Worm (Caenorhabditis elegans) whole organism, early embryonic: ENCODE results near the gene W02A2.9.

ENCODE experiments used
- F13C5.2 ChIP-seq: sonication (generic microtip); optimal IDR thresholded peaks from 2 replicates; lab custom pipeline; 2017; ENCODE audit warnings: mild to moderate bottlenecking, missing genetic modification characterization, inconsistent platforms, missing compliant biosample characterization
- aly-1 ChIP-seq: sonication (generic microtip); optimal IDR thresholded peaks from 2 replicates; lab custom pipeline; 2016; ENCODE audit warnings: missing genetic modification characterization, missing compliant biosample characterization
- ama-1 ChIP-seq: fragments of 150-350 bp; optimal IDR thresholded peaks from 2 replicates; lab custom pipeline; 2014
- ceh-36 ChIP-seq: sonication (generic microtip); optimal IDR thresholded peaks from 2 replicates; lab custom pipeline; 2016; ENCODE audit warnings: missing genetic modification characterization, inconsistent platforms, missing compliant biosample characterization
- ets-7 ChIP-seq: sonication (generic microtip); optimal IDR thresholded peaks from 2 replicates; lab custom pipeline; 2016; ENCODE audit warnings: missing genotype, missing genetic modification characterization, missing compliant biosample characterization
- flt-1 ChIP-seq: fragments of 200-800 bp; sonication (Bioruptor generic); IDR thresholded peaks from 2 replicates; pipeline ENCODE4 v1.3.6; 2022; ENCODE audit warnings: missing genetic modification characterization, missing compliant biosample characterization
- hmbx-1 ChIP-seq: sonication (generic microtip); optimal IDR thresholded peaks from 2 replicates; lab custom pipeline; 2016; ENCODE audit warnings: mild to moderate bottlenecking, missing genetic modification characterization, missing compliant biosample characterization
- scrt-1 ChIP-seq: fragments of 200-800 bp; sonication (Bioruptor generic); IDR thresholded peaks from 2 replicates; pipeline ENCODE4 v1.3.6; 2022; ENCODE audit warnings: missing genetic modification characterization, missing compliant biosample characterization
- sea-1 ChIP-seq: fragments of 200-800 bp; sonication (Bioruptor generic); conservative IDR thresholded peaks from 2 replicates; pipeline ENCODE4 v1.3.6; 2022; ENCODE audit warnings: missing genetic modification characterization, missing compliant biosample characterization
- tbx-37 ChIP-seq: fragments of 200-800 bp; sonication (Bioruptor generic); conservative IDR thresholded peaks from 2 replicates; pipeline ENCODE4 v1.3.6; 2022; ENCODE audit warnings: missing genetic modification reagents, missing genetic modification characterization, missing compliant biosample characterization
- tra-4 ChIP-seq: sonication (generic microtip); optimal IDR thresholded peaks from 2 replicates; lab custom pipeline; 2017; ENCODE audit warnings: missing genetic modification characterization, missing compliant biosample characterization

ce11 chrIV:13360144-13360543 is 12.7 kb downstream of the W02A2.9 start, which contains the start of gene Y62E10A.3:
- TF ChIP-seq scrt-1 (GFP tag; lab: Robert Waterston, UW) (no peak), F13C5.2 (tag; lab: Kevin White, UChicago) (no peak), hmbx-1 (tag; lab: Kevin White, UChicago) (no peak), ets-7 (tag; lab: Kevin White, UChicago) (no peak), ama-1 (lab: Kevin White, UChicago) (no peak), aly-1 (tag; lab: Kevin White, UChicago) (no peak), flt-1 (GFP tag; lab: Robert Waterston, UW) (no peak), ceh-36 (no peak), tra-4 (no peak), tbx-37 (no peak), sea-1 (GFP tag; lab: Robert Waterston, UW) (no peak)
